Fruit fly (Drosophila melanogaster) whole organism, wandering third instar larva: ENCODE results near the gene Tsp2A.

Source experiments
- CG32264 ChIP-seq: fragments of 200-800 bp; sonication (Bioruptor generic); optimal IDR thresholded peaks from 2 replicates; lab custom pipeline; 2016; ENCODE audit warnings: missing biosample characterization, missing genetic modification characterization
- CG9705 ChIP-seq: fragments of 200-800 bp; sonication (Bioruptor generic); optimal IDR thresholded peaks from 2 replicates; lab custom pipeline; 2018; ENCODE audit warnings: missing biosample characterization, mild to moderate bottlenecking, missing genetic modification characterization
- CrebA ChIP-seq: fragments of 200-800 bp; sonication (Bioruptor generic); optimal IDR thresholded peaks from 2 replicates; lab custom pipeline; 2016; ENCODE audit warnings: missing biosample characterization, mild to moderate bottlenecking, missing genetic modification characterization, borderline replicate concordance
- Dfd ChIP-seq: fragments of >200 bp; optimal IDR thresholded peaks from 2 replicates; lab custom pipeline; 2017; ENCODE audit warnings: missing biosample characterization, missing genetic modification characterization
- Dif ChIP-seq: fragments of 200-275, 200-300 bp; sonication (Bioruptor generic); optimal IDR thresholded peaks from 2 replicates; lab custom pipeline; 2018; ENCODE audit warnings: missing biosample characterization, missing genetic modification characterization; ENCODE audit not compliant: partially characterized antibody
- HLH106 ChIP-seq: fragments of 200-800 bp; optimal IDR thresholded peaks from 3 replicates; lab custom pipeline; 2019; ENCODE audit warnings: missing biosample characterization, mild to moderate bottlenecking, missing genetic modification characterization, moderate library complexity
- Hr78 ChIP-seq: fragments of >200 bp; optimal IDR thresholded peaks from 2 replicates; lab custom pipeline; 2017; ENCODE audit warnings: missing biosample characterization, missing genetic modification characterization
- Hr83 ChIP-seq: fragments of 200-300 bp; sonication (Bioruptor generic); optimal IDR thresholded peaks from 2 replicates; lab custom pipeline; 2016; ENCODE audit warnings: missing biosample characterization, mild to moderate bottlenecking, missing genetic modification characterization, moderate library complexity; ENCODE audit not compliant: poor library complexity, severe bottlenecking
- Mio ChIP-seq: sonication (Bioruptor generic); optimal IDR thresholded peaks from 2 replicates; lab custom pipeline; 2016; ENCODE audit warnings: missing biosample characterization, missing genetic modification characterization
- Myc ChIP-seq: fragments of >200 bp; optimal IDR thresholded peaks from 2 replicates; lab custom pipeline; 2017
- N ChIP-seq: fragments of >200 bp; optimal IDR thresholded peaks from 2 replicates; lab custom pipeline; 2018; ENCODE audit warnings: missing biosample characterization, missing external identifiers, missing genetic modification characterization
- OdsH ChIP-seq: fragments of 200-800 bp; sonication (Bioruptor generic); optimal IDR thresholded peaks from 2 replicates; lab custom pipeline; 2016; ENCODE audit warnings: missing biosample characterization, mild to moderate bottlenecking, missing genetic modification characterization
- Rel ChIP-seq, 2 experiments: fragments of 200-800 bp; sonication (Bioruptor generic) in 1 of 2; optimal IDR thresholded peaks; 2 replicates in 1 of 2; 3 replicates in 1 of 2; lab custom pipeline; 2016 to 2019; ENCODE audit warnings: mild to moderate bottlenecking in 2 of 2, missing biosample characterization in 2 of 2, missing genetic modification characterization in 2 of 2, moderate library complexity in 1 of 2
- Sp1 ChIP-seq: fragments of 200-800 bp; sonication (Bioruptor generic); optimal IDR thresholded peaks from 3 replicates; lab custom pipeline; 2019; ENCODE audit warnings: missing biosample characterization, mild to moderate bottlenecking, missing genetic modification characterization, moderate library complexity
- br ChIP-seq: fragments of 200-800 bp; sonication (Bioruptor generic); optimal IDR thresholded peaks from 2 replicates; lab custom pipeline; 2016; ENCODE audit warnings: missing biosample characterization, missing genetic modification characterization
- brk ChIP-seq: fragments of 200-800 bp; sonication (Bioruptor generic); optimal IDR thresholded peaks from 2 replicates; lab custom pipeline; 2016; ENCODE audit warnings: missing biosample characterization, mild to moderate bottlenecking, missing genetic modification characterization
- dl ChIP-seq, 2 experiments: fragments of 175-275, 200-275 bp in 1 of 2; fragments of 200-275 bp in 1 of 2; sonication (Bioruptor generic); optimal IDR thresholded peaks; lab custom pipeline; 2018; ENCODE audit warnings: mild to moderate bottlenecking in 2 of 2, missing biosample characterization in 2 of 2, missing genetic modification characterization in 2 of 2, moderate library complexity in 2 of 2; ENCODE audit not compliant: partially characterized antibody in 2 of 2, insufficient read depth in 1 of 2
- dmrt93B ChIP-seq: fragments of 200-800 bp; sonication (Bioruptor generic); optimal IDR thresholded peaks from 2 replicates; lab custom pipeline; 2018; ENCODE audit warnings: missing biosample characterization, mild to moderate bottlenecking, missing genetic modification characterization
- dsf ChIP-seq: sonication (Bioruptor generic); optimal IDR thresholded peaks from 2 replicates; lab custom pipeline; 2016; ENCODE audit warnings: missing biosample characterization, missing genetic modification characterization, borderline replicate concordance
- ey ChIP-seq: fragments of 200-800 bp; sonication (Bioruptor generic); optimal IDR thresholded peaks from 2 replicates; lab custom pipeline; 2016; ENCODE audit warnings: missing biosample characterization, missing genetic modification characterization
- foxo ChIP-seq, 2 experiments: fragments of 200-800 bp; sonication (Bioruptor generic); optimal IDR thresholded peaks; 2 replicates in 1 of 2; 3 replicates in 1 of 2; lab custom pipeline; 2016 to 2017; ENCODE audit warnings: missing biosample characterization in 2 of 2, missing genetic modification characterization in 2 of 2
- fru ChIP-seq: fragments of 200-800 bp; sonication (Bioruptor generic); optimal IDR thresholded peaks from 3 replicates; lab custom pipeline; 2016; ENCODE audit warnings: missing biosample characterization, mild to moderate bottlenecking, missing genetic modification characterization
- h ChIP-seq: fragments of 200-800 bp; sonication (Bioruptor generic); optimal IDR thresholded peaks from 3 replicates; lab custom pipeline; 2016; ENCODE audit warnings: missing biosample characterization, mild to moderate bottlenecking, missing genetic modification characterization
- pan ChIP-seq: fragments of >200 bp; optimal IDR thresholded peaks from 2 replicates; lab custom pipeline; 2017
- rgr ChIP-seq: fragments of 200-800 bp; sonication (Bioruptor generic); optimal IDR thresholded peaks from 3 replicates; lab custom pipeline; 2016; ENCODE audit warnings: missing biosample characterization, mild to moderate bottlenecking, missing genetic modification characterization
- sage ChIP-seq: fragments of 200-800 bp; sonication (Bioruptor generic); optimal IDR thresholded peaks from 2 replicates; lab custom pipeline; 2016; ENCODE audit warnings: missing biosample characterization, mild to moderate bottlenecking, missing genetic modification characterization
- usp ChIP-seq: fragments of >200 bp; optimal IDR thresholded peaks from 2 replicates; lab custom pipeline; 2017; ENCODE audit warnings: missing biosample characterization, missing genetic modification characterization

Gene Tsp2A

DNA sequence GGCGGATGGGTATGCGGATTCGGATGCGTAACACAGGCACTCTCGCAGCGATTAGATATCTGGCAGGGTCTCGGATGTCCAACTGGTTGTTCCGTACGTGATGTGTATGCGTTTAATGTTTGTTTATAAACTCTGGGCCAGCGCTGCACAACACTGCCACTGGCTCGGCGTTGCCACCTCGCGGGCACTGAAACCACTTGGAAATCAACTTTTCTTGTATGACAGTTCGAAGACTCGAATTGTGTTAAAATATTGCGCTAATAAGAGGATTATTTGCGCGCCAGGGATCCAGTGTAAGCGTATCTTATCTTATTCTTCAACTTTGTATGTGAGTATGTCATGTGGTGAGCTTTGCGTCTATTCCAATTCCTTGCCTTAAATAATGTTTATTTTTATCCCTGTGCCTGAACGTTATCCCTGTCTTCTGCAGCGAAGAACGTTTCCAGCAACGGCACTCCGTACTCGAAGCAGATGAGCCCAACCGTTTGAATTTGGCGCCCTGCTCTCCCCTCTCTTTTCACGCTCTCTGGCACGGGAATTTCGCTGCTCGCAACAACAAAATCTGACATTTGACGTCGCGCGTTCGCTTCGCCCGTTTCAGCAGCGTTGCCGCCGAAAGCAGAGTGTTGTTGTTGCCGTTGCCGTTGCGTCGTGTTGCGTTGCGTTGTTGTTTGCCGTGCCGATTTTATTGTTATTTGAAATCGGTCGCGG is 34.2 kb downstream of the Tsp2A start, which contains the start of the genes CG3719 and CG32813 (continued):
- no peak for TF ChIP-seq N (GFP tag; lab: Kevin White, UChicago)

DNA sequence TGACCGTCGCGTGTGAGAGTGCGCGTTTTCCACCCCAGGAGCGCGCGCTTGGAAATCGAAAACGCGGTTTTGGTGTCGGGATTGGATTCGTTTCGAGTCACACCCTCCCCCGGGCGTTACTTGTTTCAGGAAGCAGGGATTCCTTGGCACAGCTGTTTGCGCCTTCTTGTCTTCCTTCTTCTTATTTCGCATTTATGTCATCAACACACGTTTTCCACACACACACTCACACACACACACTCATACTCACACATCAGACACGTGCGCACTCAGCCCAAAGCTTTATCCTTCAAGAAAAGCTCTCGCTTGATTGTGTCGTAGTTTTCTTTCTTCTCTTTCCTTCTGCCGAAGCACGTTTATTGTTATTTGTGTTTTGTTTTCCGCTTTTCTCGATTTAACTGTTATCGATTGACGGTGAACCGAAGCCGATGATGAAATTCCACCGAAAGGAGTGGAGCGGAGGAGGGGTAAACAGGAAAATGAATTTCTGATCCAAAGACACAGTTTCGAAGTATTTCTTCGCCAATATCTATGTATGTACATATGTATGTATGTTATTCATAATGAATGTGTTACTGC is 35.1 kb downstream of the Tsp2A start:
- TF ChIP-seq Hr78: no peak
- no peak for TF ChIP-seq Sp1
- no peak for TF ChIP-seq dmrt93B (GFP tag; lab: Kevin White, UChicago)
- TF ChIP-seq Dfd (GFP tag; lab: Kevin White, UChicago): no peak
- TF ChIP-seq CG32264 (GFP tag; lab: Kevin White, UChicago): no peak
- TF ChIP-seq brk: no peak
- no peak for TF ChIP-seq Myc
- TF ChIP-seq HLH106: no peak
- TF ChIP-seq CG9705: no peak
- TF ChIP-seq CrebA (GFP tag; lab: Kevin White, UChicago): no peak
- no peak for TF ChIP-seq Hr83 (GFP tag; lab: Kevin White, UChicago)
- no peak for TF ChIP-seq OdsH (GFP tag; lab: Kevin White, UChicago)
- TF ChIP-seq usp (GFP tag; lab: Kevin White, UChicago): no peak
- no peak for TF ChIP-seq ey (GFP tag; lab: Kevin White, UChicago)

DNA sequence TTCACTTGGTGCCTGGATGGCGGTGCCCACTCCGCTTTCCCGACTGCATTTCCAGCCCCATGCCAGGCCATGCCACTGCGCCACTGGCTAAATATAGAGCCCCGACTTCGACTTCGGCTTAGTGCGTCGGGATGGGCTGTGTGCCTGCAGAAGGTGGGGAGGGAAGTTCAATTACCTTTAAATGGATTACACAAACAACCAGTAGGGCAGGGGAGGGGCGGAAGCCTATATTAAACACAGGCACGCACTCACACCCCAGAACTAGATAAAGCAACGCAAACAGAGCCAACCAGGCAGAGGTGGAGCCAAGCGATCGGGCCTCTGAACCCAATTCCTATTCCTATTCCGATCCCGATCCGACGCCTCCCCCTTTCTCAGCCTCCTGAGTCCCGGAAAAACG is 36.1 kb downstream of the Tsp2A start:
- TF ChIP-seq dsf (GFP tag; lab: Kevin White, UChicago) (no peak), Hr78 (no peak)

DNA sequence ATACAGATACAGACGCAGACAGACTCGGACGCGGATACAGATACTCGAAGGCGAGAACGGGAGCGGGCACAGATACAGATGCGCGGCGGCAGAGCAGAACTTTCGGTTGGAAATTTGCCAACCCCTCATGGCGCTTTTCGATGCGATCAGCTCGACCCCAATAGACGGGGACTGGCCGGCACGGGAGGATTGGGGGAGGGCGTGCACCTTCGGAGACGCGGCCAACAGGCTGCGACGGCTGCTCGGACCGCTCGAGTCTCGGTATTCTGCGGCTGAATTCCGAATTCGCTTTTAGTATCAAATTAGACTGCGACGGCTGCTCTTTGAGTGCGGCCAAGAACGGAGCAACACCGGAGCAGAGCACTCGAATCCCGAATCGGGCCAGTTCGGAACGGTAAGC is 37.9 kb downstream of the Tsp2A start:
- no peak for TF ChIP-seq foxo (GFP tag; optimal IDR thresholded peaks at IDR 0.05; lab: Kevin White, UChicago)
- no peak for TF ChIP-seq CG9705
- no peak for TF ChIP-seq Dfd (GFP tag; lab: Kevin White, UChicago)
- no peak for TF ChIP-seq dl (GFP tag; optimal IDR thresholded peaks at IDR 0.05; lab: Kevin White, UChicago; ENCODE audit: insufficient read depth in 1 of 2, partially characterized antibody in 2 of 2)
- TF ChIP-seq N (GFP tag; lab: Kevin White, UChicago): no peak
- no peak for TF ChIP-seq pan (lab: Kevin White, UChicago)
- no peak for TF ChIP-seq fru (GFP tag; lab: Kevin White, UChicago)
- no peak for TF ChIP-seq Dif
- TF ChIP-seq sage (GFP tag; lab: Kevin White, UChicago): no peak
- no peak for TF ChIP-seq HLH106
- TF ChIP-seq br (GFP tag; lab: Kevin White, UChicago): no peak
- no peak for TF ChIP-seq Sp1
- no peak for TF ChIP-seq usp (GFP tag; lab: Kevin White, UChicago)
- no peak for TF ChIP-seq rgr
- TF ChIP-seq CG32264 (GFP tag; lab: Kevin White, UChicago): no peak
- no peak for TF ChIP-seq Mio (GFP tag; lab: Kevin White, UChicago)

DNA sequence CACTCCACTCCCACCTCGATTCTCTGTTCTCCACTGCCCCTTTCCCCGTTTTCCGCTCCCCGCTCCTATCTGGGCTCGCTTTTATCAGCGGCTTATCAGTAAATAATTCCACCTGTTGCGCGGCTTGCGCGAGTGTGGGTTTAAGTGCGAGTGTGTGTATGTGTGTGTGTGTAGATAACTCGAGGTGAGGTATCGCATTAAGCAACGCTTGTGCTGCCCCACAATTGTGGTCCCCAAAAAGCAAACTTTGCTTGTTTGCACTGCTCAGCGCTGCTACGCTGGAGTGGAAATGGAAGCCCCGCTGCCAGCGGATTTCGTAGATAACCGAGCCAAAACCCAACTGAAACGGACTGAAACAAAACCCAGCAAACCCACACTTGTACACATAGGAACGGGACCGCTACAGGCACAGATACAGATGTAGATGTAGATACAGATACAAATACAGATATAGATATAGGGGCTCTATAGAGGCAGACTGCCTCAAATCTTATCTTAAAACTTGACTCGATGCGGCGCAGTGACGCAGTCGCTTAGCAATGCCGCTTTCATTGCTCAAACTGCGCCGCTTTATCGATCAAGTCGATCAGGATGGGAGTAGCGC is 40.9 kb downstream of the Tsp2A start:
- TF ChIP-seq Rel (GFP tag; optimal IDR thresholded peaks at IDR 0.05; lab: Kevin White, UChicago) (no peak), Rel (tag; optimal IDR thresholded peaks at IDR 0.05; lab: Kevin White, UChicago) (peak; percentile 81), CG9705 (no peak), h (peak; percentile 50)

DNA sequence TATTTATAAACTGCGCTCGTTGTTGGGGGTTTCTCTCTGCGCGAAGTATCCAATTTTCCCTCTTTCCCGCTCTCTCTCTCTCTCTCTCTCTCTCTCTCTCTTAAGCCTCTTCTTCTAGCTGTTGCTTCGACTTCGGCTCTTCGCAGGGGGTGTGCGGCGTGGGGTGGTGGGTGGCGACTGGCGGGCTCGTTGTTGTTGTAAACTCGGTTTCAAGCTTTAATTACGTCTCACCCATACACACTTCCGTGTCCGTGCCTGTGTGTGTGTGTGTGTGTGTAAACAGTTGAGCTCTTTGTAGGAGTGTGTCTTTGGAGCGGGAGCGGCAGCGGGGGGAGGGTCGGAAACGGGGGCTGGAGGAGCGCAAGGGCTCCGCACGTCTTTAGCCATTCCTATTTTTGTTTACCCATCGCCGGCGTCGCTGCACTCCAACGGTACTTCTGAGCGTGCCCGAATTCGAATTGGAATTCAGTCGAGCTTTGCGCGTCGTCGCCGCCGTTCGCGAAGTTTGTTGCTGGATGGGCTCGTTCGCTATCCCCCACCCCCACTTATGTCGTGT is 41.9 kb downstream of the Tsp2A start:
- peak in 1 of 2 experiments; percentile 25 for TF ChIP-seq dl (GFP tag; optimal IDR thresholded peaks at IDR 0.05; lab: Kevin White, UChicago; ENCODE audit: insufficient read depth in 1 of 2, partially characterized antibody in 2 of 2)
- TF ChIP-seq ey (GFP tag; lab: Kevin White, UChicago): no peak
